Worm (Caenorhabditis elegans) whole organism, L2 larva: ENCODE data around the gene unc-17.

Source experiments
- alr-1 ChIP-seq: fragments of 150-350 bp; optimal IDR thresholded peaks from 2 replicates; lab custom pipeline; 2014; ENCODE audit warnings: missing biosample characterization, missing genetic modification characterization
- aly-2 ChIP-seq: fragments of 150-350 bp; optimal IDR thresholded peaks from 2 replicates; lab custom pipeline; 2014; ENCODE audit warnings: missing biosample characterization, missing genetic modification characterization
- blmp-1 ChIP-seq: sonication (generic microtip); optimal IDR thresholded peaks from 2 replicates; lab custom pipeline; 2017; ENCODE audit warnings: missing genetic modification characterization, mild to moderate bottlenecking, missing compliant biosample characterization, antibody characterized with exemption, moderate library complexity; ENCODE audit not compliant: insufficient read depth
- ceh-82 ChIP-seq: fragments of 150-350 bp; optimal IDR thresholded peaks from 2 replicates; lab custom pipeline; 2014; ENCODE audit warnings: missing biosample characterization, missing genetic modification characterization
- egl-27 ChIP-seq: sonication (generic microtip); optimal IDR thresholded peaks from 3 replicates; lab custom pipeline; 2017; ENCODE audit warnings: missing biosample characterization, missing genetic modification reagents, missing genetic modification characterization
- elt-1 ChIP-seq: fragments of 150-350 bp; optimal IDR thresholded peaks from 2 replicates; lab custom pipeline; 2014; ENCODE audit warnings: missing biosample characterization, missing genetic modification characterization
- lin-39 ChIP-seq: fragments of 150-350 bp; optimal IDR thresholded peaks from 2 replicates; lab custom pipeline; 2014; ENCODE audit warnings: missing biosample characterization, missing genetic modification reagents, missing genetic modification characterization
- nhr-77 ChIP-seq: fragments of 150-350 bp; optimal IDR thresholded peaks from 2 replicates; lab custom pipeline; 2014; ENCODE audit warnings: missing biosample characterization, missing genetic modification characterization
- skn-1 ChIP-seq: sonication (generic microtip); optimal IDR thresholded peaks from 2 replicates; lab custom pipeline; 2017; ENCODE audit warnings: missing biosample characterization, missing genetic modification characterization
- unc-62 ChIP-seq: fragments of 150-350 bp; optimal IDR thresholded peaks from 2 replicates; lab custom pipeline; 2014; ENCODE audit warnings: missing biosample characterization, missing genetic modification reagents, missing genetic modification characterization
- ztf-11 ChIP-seq: sonication (generic microtip); optimal IDR thresholded peaks from 2 replicates; lab custom pipeline; 2017; ENCODE audit warnings: missing biosample characterization, missing genetic modification characterization

- TF ChIP-seq blmp-1 (tag; lab: Kevin White, UChicago): no peak
- no peak for TF ChIP-seq aly-2 (tag; lab: Kevin White, UChicago)
- TF ChIP-seq egl-27: no peak
- no peak for TF ChIP-seq nhr-77 (tag; lab: Kevin White, UChicago)
- no peak for TF ChIP-seq ceh-82 (tag; lab: Kevin White, UChicago)
- no peak for TF ChIP-seq unc-62
- TF ChIP-seq ztf-11 (tag; lab: Kevin White, UChicago): no peak
- no peak for TF ChIP-seq alr-1 (tag; lab: Kevin White, UChicago)
- TF ChIP-seq lin-39: no peak
- TF ChIP-seq skn-1 (tag; lab: Kevin White, UChicago): no peak
- TF ChIP-seq elt-1 (tag; lab: Kevin White, UChicago): no peak
These were observed 8.0 kb upstream of the unc-17 start for ce11 chrIV:3632475-3632874.
